Fruit fly (Drosophila melanogaster) whole organism, pupa: ENCODE results near the gene CG42353.

Experiments used
- CG12605 ChIP-seq: fragments of 200-800 bp; sonication (Bioruptor generic); IDR thresholded peaks from 2 replicates; pipeline ENCODE4 v1.3.6; 2022; ENCODE audit warnings: missing biosample characterization, missing genetic modification characterization
- CG17806 ChIP-seq: fragments of 200-800 bp; sonication (Bioruptor generic); optimal IDR thresholded peaks from 2 replicates; lab custom pipeline; 2018; ENCODE audit warnings: missing biosample characterization, mild to moderate bottlenecking, missing genetic modification characterization, moderate library complexity
- CG32121 ChIP-seq: fragments of 200-800 bp; sonication (Bioruptor generic); IDR thresholded peaks from 2 replicates; pipeline ENCODE4 v1.3.6; 2022; ENCODE audit warnings: missing biosample characterization, missing genetic modification characterization
- CG34367 ChIP-seq: fragments of 200-800 bp; sonication (Bioruptor generic); optimal IDR thresholded peaks from 2 replicates; lab custom pipeline; 2018; ENCODE audit warnings: missing biosample characterization, mild to moderate bottlenecking, missing genetic modification characterization
- CG4496 ChIP-seq: fragments of 200-800 bp; sonication (Bioruptor generic); IDR thresholded peaks from 3 replicates; pipeline ENCODE4 v1.3.6; 2022; ENCODE audit warnings: missing biosample characterization, missing genetic modification characterization
- CG9948 ChIP-seq: fragments of 200-800 bp; sonication (Bioruptor generic); optimal IDR thresholded peaks from 2 replicates; lab custom pipeline; 2018; ENCODE audit warnings: missing biosample characterization, mild to moderate bottlenecking, missing genetic modification characterization, moderate library complexity
- EcR ChIP-seq: fragments of 200-800 bp; sonication (Bioruptor generic); optimal IDR thresholded peaks from 3 replicates; lab custom pipeline; 2019; ENCODE audit warnings: missing biosample characterization, missing genetic modification characterization, mild to moderate bottlenecking, moderate library complexity, missing genetic modification reagents
- Pif1A ChIP-seq: fragments of 200-800 bp; sonication (Bioruptor generic); optimal IDR thresholded peaks from 3 replicates; lab custom pipeline; 2016; ENCODE audit warnings: missing biosample characterization, missing genetic modification characterization
- Snoo ChIP-seq: fragments of 200-800 bp; sonication (Bioruptor generic); optimal IDR thresholded peaks from 3 replicates; lab custom pipeline; 2017; ENCODE audit warnings: missing biosample characterization, mild to moderate bottlenecking, missing genetic modification characterization, inconsistent platforms

DNA sequence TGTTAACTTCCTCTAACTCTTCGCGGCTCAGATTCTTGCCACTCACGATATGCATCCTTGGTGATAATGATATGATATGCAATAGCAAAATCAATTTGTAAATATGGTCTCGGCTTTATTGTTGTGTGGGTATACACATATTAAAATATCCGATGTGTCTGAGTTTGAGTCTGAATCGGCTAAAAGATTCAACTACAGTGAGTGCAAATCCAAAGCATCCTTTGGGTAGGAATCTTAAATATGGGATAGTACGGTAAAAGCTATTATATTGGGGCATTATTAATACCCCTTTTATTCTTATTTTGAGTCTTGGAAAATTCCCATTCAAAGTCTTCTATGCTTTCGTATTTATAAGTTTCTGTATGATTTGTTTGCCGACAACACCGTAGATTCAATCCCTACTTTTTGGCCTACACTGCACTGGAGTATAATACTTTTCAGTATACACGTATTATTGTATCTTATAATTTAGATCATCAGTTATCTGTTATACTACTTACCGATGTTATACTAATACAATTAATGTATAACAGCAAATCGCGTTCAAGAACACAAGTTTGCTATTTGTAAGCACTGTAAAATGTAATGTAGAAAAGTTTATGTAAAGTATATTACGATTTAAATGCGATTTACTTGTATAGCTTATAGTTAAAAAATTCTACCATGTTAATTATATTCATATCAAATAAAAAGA is 41.9 kb downstream of the CG42353 start, which contains the start of gene CG12395:
- TF ChIP-seq CG17806 (tag; lab: Kevin White, UChicago) (no peak), EcR (GFP tag; lab: Kevin White, UChicago) (no peak), CG9948 (no peak), CG34367 (tag; lab: Kevin White, UChicago) (no peak), CG12605 (GFP tag; lab: Robert Waterston, UW) (no peak), Pif1A (GFP tag; lab: Kevin White, UChicago) (no peak), CG4496 (GFP tag; lab: Robert Waterston, UW) (no peak), CG32121 (GFP tag; lab: Robert Waterston, UW) (no peak), Snoo (tag; lab: Kevin White, UChicago) (no peak)
